Worm (Caenorhabditis elegans) whole organism, L4 larva: ENCODE measurements around the gene oac-3.

Experiments used
- F26F4.8 ChIP-seq: fragments of 200-800 bp; sonication (Bioruptor generic); conservative IDR thresholded peaks from 2 replicates; pipeline ENCODE4 v1.3.6; 2022; ENCODE audit warnings: missing genetic modification characterization, missing compliant biosample characterization
- F37D6.2 ChIP-seq: sonication (generic microtip); optimal IDR thresholded peaks from 2 replicates; lab custom pipeline; 2016; ENCODE audit warnings: mild to moderate bottlenecking, missing genetic modification characterization, missing compliant biosample characterization
- F44E2.7 ChIP-seq: fragments of 200-800 bp; sonication (Bioruptor generic); IDR thresholded peaks from 2 replicates; pipeline ENCODE4 v2.1.2; 2022; ENCODE audit warnings: missing genetic modification characterization, missing compliant biosample characterization
- F49E8.2 ChIP-seq: sonication (generic microtip); optimal IDR thresholded peaks from 2 replicates; lab custom pipeline; 2016; ENCODE audit warnings: missing compliant biosample characterization, mild to moderate bottlenecking, missing genetic modification characterization, borderline replicate concordance
- T20F7.1 ChIP-seq: fragments of 200-800 bp; sonication (Bioruptor generic); optimal IDR thresholded peaks from 2 replicates; lab custom pipeline; 2018; ENCODE audit warnings: mild to moderate bottlenecking, missing genetic modification characterization, missing compliant biosample characterization
- Y105C5A.15 ChIP-seq: fragments of 200-800 bp; sonication (Bioruptor generic); IDR thresholded peaks from 2 replicates; pipeline ENCODE4 v1.3.6; 2022; ENCODE audit warnings: missing genetic modification characterization, missing compliant biosample characterization
- Y5F2A.4 ChIP-seq: fragments of 200-800 bp; sonication (Bioruptor generic); optimal IDR thresholded peaks from 2 replicates; lab custom pipeline; 2018; ENCODE audit warnings: mild to moderate bottlenecking, missing genetic modification characterization, missing compliant biosample characterization
- Y75B8A.6 ChIP-seq: fragments of 200-800 bp; sonication (Bioruptor generic); IDR thresholded peaks from 2 replicates; pipeline ENCODE4 v1.3.6; 2022; ENCODE audit warnings: missing genetic modification reagents, missing genetic modification characterization, missing compliant biosample characterization
- ZK546.5 ChIP-seq, 2 experiments: sonication (generic microtip); optimal IDR thresholded peaks; 2 replicates each; lab custom pipeline; 2017; ENCODE audit warnings: missing biosample characterization in 2 of 2, missing genetic modification characterization in 2 of 2
- aha-1 ChIP-seq: fragments of 150-350 bp; peaks from one replicate; lab custom pipeline; 2014; ENCODE audit warnings: missing biosample characterization, missing genetic modification characterization
- ceh-20 ChIP-seq: fragments of 200-800 bp; sonication (Bioruptor generic); IDR thresholded peaks from 2 replicates; pipeline ENCODE4 v1.3.6; 2022; ENCODE audit warnings: missing genetic modification reagents, missing genetic modification characterization, missing compliant biosample characterization
- ceh-32 ChIP-seq: sonication (generic microtip); optimal IDR thresholded peaks from 2 replicates; lab custom pipeline; 2016; ENCODE audit warnings: mild to moderate bottlenecking, missing genetic modification characterization, missing compliant biosample characterization; ENCODE audit not compliant: poor library complexity
- ceh-44 ChIP-seq: fragments of 200-800 bp; sonication (Bioruptor generic); IDR thresholded peaks from 2 replicates; pipeline ENCODE4 v1.3.6; 2022; ENCODE audit warnings: missing genetic modification reagents, missing genetic modification characterization, missing compliant biosample characterization
- ceh-82 ChIP-seq: sonication (generic microtip); optimal IDR thresholded peaks from 2 replicates; lab custom pipeline; 2017; ENCODE audit warnings: missing biosample characterization, missing genetic modification characterization
- daf-12 ChIP-seq: fragments of 150-350 bp; optimal IDR thresholded peaks from 2 replicates; lab custom pipeline; 2014; ENCODE audit warnings: missing biosample characterization, missing genetic modification reagents, missing genetic modification characterization
- daf-16 ChIP-seq, 3 experiments: sonication (generic microtip); optimal IDR thresholded peaks; 2 replicates each; lab custom pipeline; 2016 to 2017; ENCODE audit warnings: missing genetic modification characterization in 3 of 3, missing genetic modification reagents in 3 of 3, mild to moderate bottlenecking in 2 of 3, missing compliant biosample characterization in 2 of 3, missing biosample characterization in 1 of 3, moderate library complexity in 1 of 3
- dmd-9 ChIP-seq: fragments of 200-800 bp; sonication (Bioruptor generic); IDR thresholded peaks from 2 replicates; pipeline ENCODE4 v1.3.6; 2022; ENCODE audit warnings: missing genetic modification reagents, missing genetic modification characterization, missing compliant biosample characterization
- dpl-1 ChIP-seq: fragments of 150-350 bp; optimal IDR thresholded peaks from 2 replicates; lab custom pipeline; 2014; ENCODE audit warnings: missing biosample characterization, missing genetic modification reagents, missing genetic modification characterization
- dve-1 ChIP-seq: sonication (generic microtip); optimal IDR thresholded peaks from 2 replicates; lab custom pipeline; 2017; ENCODE audit warnings: antibody characterized with exemption, mild to moderate bottlenecking, missing genetic modification characterization, missing compliant biosample characterization; ENCODE audit not compliant: insufficient read depth
- egl-43 ChIP-seq: fragments of 200-800 bp; sonication (Bioruptor generic); IDR thresholded peaks from 2 replicates; pipeline ENCODE4 v1.3.6; 2022; ENCODE audit warnings: missing genetic modification reagents, missing genetic modification characterization, missing compliant biosample characterization
- fkh-10 ChIP-seq: fragments of 150-350 bp; optimal IDR thresholded peaks from 2 replicates; lab custom pipeline; 2014; ENCODE audit warnings: missing biosample characterization, missing genetic modification reagents, missing genetic modification characterization
- gei-8 ChIP-seq: fragments of 200-800 bp; sonication (Bioruptor generic); optimal IDR thresholded peaks from 2 replicates; lab custom pipeline; 2018; ENCODE audit warnings: mild to moderate bottlenecking, missing genetic modification characterization, missing compliant biosample characterization
- hlh-30 ChIP-seq: sonication (generic microtip); optimal IDR thresholded peaks from 2 replicates; lab custom pipeline; 2017; ENCODE audit warnings: antibody characterized with exemption, mild to moderate bottlenecking, missing genetic modification characterization, missing compliant biosample characterization; ENCODE audit not compliant: insufficient read depth
- hmg-1.1 ChIP-seq: fragments of 200-800 bp; sonication (Bioruptor generic); IDR thresholded peaks from 2 replicates; pipeline ENCODE4 v1.3.6; 2022; ENCODE audit warnings: missing genetic modification reagents, missing genetic modification characterization, missing compliant biosample characterization
- lim-7 ChIP-seq: fragments of 200-800 bp; sonication (Bioruptor generic); IDR thresholded peaks from 2 replicates; pipeline ENCODE4 v1.3.6; 2022; ENCODE audit warnings: missing genetic modification characterization, missing compliant biosample characterization
- lin-38 ChIP-seq: fragments of 200-800 bp; sonication (Bioruptor generic); IDR thresholded peaks from 2 replicates; pipeline ENCODE4 v1.3.6; 2022; ENCODE audit warnings: missing genetic modification reagents, missing genetic modification characterization, missing compliant biosample characterization
- lir-3 ChIP-seq: sonication (generic microtip); optimal IDR thresholded peaks from 2 replicates; lab custom pipeline; 2016; ENCODE audit warnings: mild to moderate bottlenecking, missing genetic modification characterization, missing compliant biosample characterization
- madf-9 ChIP-seq: fragments of 200-800 bp; sonication (Bioruptor generic); conservative IDR thresholded peaks from 2 replicates; pipeline ENCODE4 v1.3.6; 2022; ENCODE audit warnings: missing genetic modification reagents, missing genetic modification characterization, missing compliant biosample characterization
- mdl-1 ChIP-seq, 2 experiments: fragments of 150-350 bp in 1 of 2; sonication (generic microtip) in 1 of 2; optimal IDR thresholded peaks; 2 replicates each; lab custom pipeline; 2014 to 2017; ENCODE audit warnings: missing biosample characterization in 2 of 2, missing genetic modification characterization in 2 of 2
- mdt-29 ChIP-seq: fragments of 200-800 bp; sonication (Bioruptor generic); IDR thresholded peaks from 2 replicates; pipeline ENCODE4 v1.3.6; 2022; ENCODE audit warnings: missing genetic modification reagents, missing genetic modification characterization, missing compliant biosample characterization
- mxl-2 ChIP-seq: fragments of 200-800 bp; sonication (Bioruptor generic); conservative IDR thresholded peaks from 2 replicates; pipeline ENCODE4 v1.3.6; 2022; ENCODE audit warnings: missing genetic modification reagents, missing genetic modification characterization, missing compliant biosample characterization
- nhr-102 ChIP-seq: sonication (generic microtip); optimal IDR thresholded peaks from 2 replicates; lab custom pipeline; 2016; ENCODE audit warnings: mild to moderate bottlenecking, missing genetic modification characterization, moderate library complexity, missing compliant biosample characterization
- nhr-237 ChIP-seq: sonication (generic microtip); optimal IDR thresholded peaks from 2 replicates; lab custom pipeline; 2017; ENCODE audit warnings: missing biosample characterization, missing genetic modification characterization
- nhr-48 ChIP-seq: sonication (generic microtip); optimal IDR thresholded peaks from 2 replicates; lab custom pipeline; 2016; ENCODE audit warnings: mild to moderate bottlenecking, missing genetic modification characterization, missing compliant biosample characterization
- nhr-6 ChIP-seq: fragments of 150-350 bp; optimal IDR thresholded peaks from 2 replicates; lab custom pipeline; 2014; ENCODE audit warnings: missing biosample characterization, missing genetic modification characterization
- nhr-76 ChIP-seq: fragments of 150-350 bp; optimal IDR thresholded peaks from 2 replicates; lab custom pipeline; 2014; ENCODE audit warnings: missing biosample characterization, missing genetic modification characterization
- nhr-77 ChIP-seq: fragments of 150-350 bp; optimal IDR thresholded peaks from 2 replicates; lab custom pipeline; 2014; ENCODE audit warnings: missing biosample characterization, missing genetic modification characterization
- rbr-2 ChIP-seq: sonication (generic microtip); optimal IDR thresholded peaks from 2 replicates; lab custom pipeline; 2016; ENCODE audit warnings: missing genotype, missing genetic modification characterization, missing compliant biosample characterization
- sdz-12 ChIP-seq: fragments of 200-800 bp; sonication (Bioruptor generic); optimal IDR thresholded peaks from 2 replicates; lab custom pipeline; 2018; ENCODE audit warnings: mild to moderate bottlenecking, missing genetic modification characterization, missing compliant biosample characterization
- skn-1 ChIP-seq: fragments of 150-350 bp; optimal IDR thresholded peaks from 2 replicates; lab custom pipeline; 2014; ENCODE audit warnings: missing biosample characterization, missing genetic modification characterization
- snpc-4 ChIP-seq: fragments of 150-350 bp; optimal IDR thresholded peaks from 2 replicates; lab custom pipeline; 2014; ENCODE audit warnings: missing biosample characterization, missing genetic modification characterization
- spr-1 ChIP-seq: sonication (generic microtip); optimal IDR thresholded peaks from 2 replicates; lab custom pipeline; 2016; ENCODE audit warnings: mild to moderate bottlenecking, missing genetic modification characterization, missing compliant biosample characterization
- spr-3 ChIP-seq: fragments of 200-800 bp; sonication (Bioruptor generic); optimal IDR thresholded peaks from 2 replicates; lab custom pipeline; 2018; ENCODE audit warnings: mild to moderate bottlenecking, missing genetic modification characterization, missing compliant biosample characterization
- tag-97 ChIP-seq: fragments of 200-800 bp; sonication (Bioruptor generic); IDR thresholded peaks from 2 replicates; pipeline ENCODE4 v1.3.6; 2022; ENCODE audit warnings: missing genetic modification characterization, missing compliant biosample characterization
- tra-1 ChIP-seq: fragments of 200-800 bp; sonication (Bioruptor generic); IDR thresholded peaks from 2 replicates; pipeline ENCODE4 v1.3.6; 2022; ENCODE audit warnings: missing genetic modification reagents, missing genetic modification characterization, missing compliant biosample characterization
- unc-130 ChIP-seq: sonication (generic microtip); optimal IDR thresholded peaks from 2 replicates; lab custom pipeline; 2016; ENCODE audit warnings: missing genetic modification reagents, missing genetic modification characterization, missing compliant biosample characterization
- unc-39 ChIP-seq: sonication (generic microtip); optimal IDR thresholded peaks from 2 replicates; lab custom pipeline; 2017; ENCODE audit warnings: missing biosample characterization, missing genetic modification characterization
- vab-7 ChIP-seq: fragments of 200-800 bp; sonication (Bioruptor generic); IDR thresholded peaks from 2 replicates; pipeline ENCODE4 v1.3.6; 2022; ENCODE audit warnings: missing genetic modification reagents, missing genetic modification characterization, missing compliant biosample characterization
- zfp-3 ChIP-seq: fragments of 200-800 bp; sonication (Bioruptor generic); conservative IDR thresholded peaks from 2 replicates; pipeline ENCODE4 v1.3.6; 2022; ENCODE audit warnings: missing genetic modification reagents, missing genetic modification characterization, missing compliant biosample characterization
- zip-11 ChIP-seq: fragments of 200-800 bp; sonication (Bioruptor generic); IDR thresholded peaks from 2 replicates; pipeline ENCODE4 v1.3.6; 2022; ENCODE audit warnings: missing genetic modification characterization, missing compliant biosample characterization
- zip-2 ChIP-seq: fragments of 150-350 bp; optimal IDR thresholded peaks from 2 replicates; lab custom pipeline; 2014; ENCODE audit warnings: missing biosample characterization, missing genetic modification characterization
- ztf-7 ChIP-seq: fragments of 150-350 bp; optimal IDR thresholded peaks from 2 replicates; lab custom pipeline; 2014; ENCODE audit warnings: missing biosample characterization, missing genetic modification characterization

oac-3 gene

ce11 chrV:13909400-13909799, 10.1 kb downstream of the oac-3 start, which contains the start of gene C06B3.7:
Gene C06B3.7, plus strand, starts transcription at chrV:13909686.
- TF ChIP-seq daf-12 (tag; lab: Kevin White, UChicago) (no peak), ceh-44 (no peak), nhr-48 (tag; lab: Kevin White, UChicago) (peak; percentile 75), gei-8 (GFP tag; lab: Kevin White, UChicago) (no peak), F44E2.7 (no peak), dmd-9 (GFP tag; lab: Robert Waterston, UW) (no peak), Y5F2A.4 (GFP tag; lab: Kevin White, UChicago) (no peak), spr-3 (GFP tag; lab: Kevin White, UChicago) (no peak), nhr-77 (tag; lab: Kevin White, UChicago) (peak; percentile 96), nhr-76 (tag; lab: Kevin White, UChicago) (no peak), ceh-20 (no peak), ZK546.5 (tag; optimal IDR thresholded peaks at IDR 0.05; lab: Kevin White, UChicago) (no peak), zip-11 (GFP tag; lab: Robert Waterston, UW) (no peak), tra-1 (peak; percentile 62; the same call in 1 of the 2 replicates), Y75B8A.6 (GFP tag; lab: Robert Waterston, UW) (no peak), skn-1 (no peak), dve-1 (tag; lab: Kevin White, UChicago) (peak; percentile 95), ceh-32 (tag; lab: Kevin White, UChicago) (no peak), fkh-10 (GFP tag; lab: Kevin White, UChicago) (no peak), unc-39 (tag; lab: Kevin White, UChicago) (no peak), zip-2 (tag; lab: Kevin White, UChicago) (peak; percentile 83), mdt-29 (GFP tag; lab: Robert Waterston, UW) (peak; percentile 78), dpl-1 (GFP tag; lab: Kevin White, UChicago) (peak; percentile 52), daf-16 (GFP tag; optimal IDR thresholded peaks at IDR 0.05; lab: Kevin White, UChicago) (peak; percentile 51 to 83), daf-16 (tag; optimal IDR thresholded peaks at IDR 0.05; lab: Kevin White, UChicago) (peak; percentile 99), F49E8.2 (no peak), nhr-237 (tag; lab: Kevin White, UChicago) (no peak), ceh-82 (tag; lab: Kevin White, UChicago) (no peak), ztf-7 (tag; lab: Kevin White, UChicago) (peak; percentile 49), spr-1 (tag; lab: Kevin White, UChicago) (no peak), F37D6.2 (no peak), mdl-1 (tag; optimal IDR thresholded peaks at IDR 0.05; lab: Kevin White, UChicago) (peak; percentile 36 to 93), madf-9 (GFP tag; lab: Robert Waterston, UW) (no peak), T20F7.1 (GFP tag; lab: Kevin White, UChicago) (peak; percentile 67), hlh-30 (tag; lab: Kevin White, UChicago) (peak; percentile 99), sdz-12 (GFP tag; lab: Kevin White, UChicago) (no peak), mxl-2 (GFP tag; lab: Robert Waterston, UW) (no peak), egl-43 (no peak), Y105C5A.15 (no peak), unc-130 (GFP tag; lab: Kevin White, UChicago) (no peak), zfp-3 (no peak), lin-38 (GFP tag; lab: Robert Waterston, UW) (no peak), rbr-2 (tag; lab: Kevin White, UChicago) (no peak), aha-1 (tag; lab: Kevin White, UChicago) (peak; percentile 99), snpc-4 (tag; lab: Kevin White, UChicago) (no peak), lir-3 (tag; lab: Kevin White, UChicago) (no peak), vab-7 (no peak), nhr-6 (tag; lab: Kevin White, UChicago) (peak; percentile 91), tag-97 (GFP tag; lab: Robert Waterston, UW) (no peak), nhr-102 (peak; percentile 57), F26F4.8 (GFP tag; lab: Robert Waterston, UW) (no peak), hmg-1.1 (no peak), lim-7 (GFP tag; lab: Robert Waterston, UW) (no peak)
